Fruit fly (Drosophila melanogaster) whole organism, embryonic: ENCODE measurements around the gene rau.
A peak's percentile ranks its signal among the peaks of the same experiment; 100 is the strongest.

Source experiments
- Asciz ChIP-seq: fragments of 200-800 bp; sonication (Bioruptor generic); optimal IDR thresholded peaks from 2 replicates; lab custom pipeline; 2017; ENCODE audit warnings: missing biosample characterization, mild to moderate bottlenecking, missing genetic modification characterization, missing genetic modification reagents
- Bdp1 ChIP-seq: fragments of 200-800 bp; sonication (Bioruptor generic); optimal IDR thresholded peaks from 3 replicates; lab custom pipeline; 2016; ENCODE audit warnings: missing biosample characterization, missing genetic modification characterization
- Bgb ChIP-seq: fragments of 200-800 bp; sonication (Bioruptor generic); IDR thresholded peaks from 2 replicates; pipeline ENCODE4 v1.3.6; 2022; ENCODE audit warnings: missing biosample characterization, missing genetic modification characterization; ENCODE audit not compliant: partially characterized antibody
- CG10431 ChIP-seq: fragments of 200-800 bp; sonication (Bioruptor generic); optimal IDR thresholded peaks from 3 replicates; lab custom pipeline; 2018; ENCODE audit warnings: missing biosample characterization, mild to moderate bottlenecking, missing genetic modification characterization
- CG10979 ChIP-seq: fragments of 200-800 bp; sonication (Bioruptor generic); optimal IDR thresholded peaks from 2 replicates; lab custom pipeline; 2018; ENCODE audit warnings: missing biosample characterization, mild to moderate bottlenecking, missing genetic modification characterization, moderate library complexity
- CG12155 ChIP-seq: fragments of 200-800 bp; sonication (Bioruptor generic); optimal IDR thresholded peaks from 3 replicates; lab custom pipeline; 2016; ENCODE audit warnings: missing biosample characterization, missing genetic modification characterization
- CG12659 ChIP-seq: fragments of 200-800 bp; sonication (Bioruptor generic); optimal IDR thresholded peaks from 3 replicates; lab custom pipeline; 2017; ENCODE audit warnings: mild to moderate bottlenecking, missing biosample characterization, missing genetic modification reagents, missing genetic modification characterization
- CG12744 ChIP-seq: fragments of 200-800 bp; sonication (Bioruptor generic); optimal IDR thresholded peaks from 2 replicates; lab custom pipeline; 2016; ENCODE audit warnings: missing biosample characterization, missing genetic modification characterization
- CG13123 ChIP-seq: fragments of 200-800 bp; sonication (Bioruptor generic); optimal IDR thresholded peaks from 2 replicates; lab custom pipeline; 2016; ENCODE audit warnings: missing biosample characterization, missing genetic modification characterization
- CG13296 ChIP-seq: fragments of 200-800 bp; sonication (Bioruptor generic); optimal IDR thresholded peaks from 3 replicates; lab custom pipeline; 2018; ENCODE audit warnings: missing biosample characterization, mild to moderate bottlenecking, missing genetic modification characterization
- CG13775 ChIP-seq: fragments of 200-800 bp; sonication (Bioruptor generic); optimal IDR thresholded peaks from 3 replicates; lab custom pipeline; 2017; ENCODE audit warnings: missing biosample characterization, mild to moderate bottlenecking, missing genetic modification characterization
- CG1603 ChIP-seq: fragments of 200-800 bp; sonication (Bioruptor generic); optimal IDR thresholded peaks from 2 replicates; lab custom pipeline; 2019; ENCODE audit warnings: missing biosample characterization, mild to moderate bottlenecking, missing genetic modification characterization, moderate library complexity
- CG2120 ChIP-seq: fragments of 200-800 bp; sonication (Bioruptor generic); optimal IDR thresholded peaks from 3 replicates; lab custom pipeline; 2016; ENCODE audit warnings: missing biosample characterization, missing genetic modification characterization
- CG2712 ChIP-seq: fragments of 200-800 bp; optimal IDR thresholded peaks from 3 replicates; lab custom pipeline; 2019; ENCODE audit warnings: missing biosample characterization, mild to moderate bottlenecking, missing genetic modification characterization, moderate library complexity
- CG31441 ChIP-seq: fragments of 200-800 bp; sonication (Bioruptor generic); IDR thresholded peaks from 2 replicates; pipeline ENCODE4 v1.3.6; 2022; ENCODE audit warnings: missing biosample characterization, missing genetic modification characterization
- CG4424 ChIP-seq: fragments of 200-800 bp; sonication (Bioruptor generic); optimal IDR thresholded peaks from 3 replicates; lab custom pipeline; 2016; ENCODE audit warnings: missing biosample characterization, missing genetic modification characterization
- CG4730 ChIP-seq: fragments of 200-800 bp; sonication (Bioruptor generic); IDR thresholded peaks from 2 replicates; pipeline ENCODE4 v1.3.6; 2022; ENCODE audit warnings: missing biosample characterization, missing genetic modification characterization
- CG5245 ChIP-seq: fragments of 200-800 bp; sonication (Bioruptor generic); optimal IDR thresholded peaks from 3 replicates; lab custom pipeline; 2016; ENCODE audit warnings: missing biosample characterization, missing genetic modification characterization
- CG6813 ChIP-seq: fragments of 200-800 bp; sonication (Bioruptor generic); optimal IDR thresholded peaks from 2 replicates; lab custom pipeline; 2017; ENCODE audit warnings: missing biosample characterization, missing genetic modification characterization, mild to moderate bottlenecking, moderate library complexity, missing genetic modification reagents
- CG8924 ChIP-seq: fragments of 200-800 bp; optimal IDR thresholded peaks from 3 replicates; lab custom pipeline; 2019; ENCODE audit warnings: missing biosample characterization, mild to moderate bottlenecking, missing genetic modification characterization, moderate library complexity
- CG9817 ChIP-seq: fragments of 200-800 bp; sonication (Bioruptor generic); optimal IDR thresholded peaks from 2 replicates; lab custom pipeline; 2018; ENCODE audit warnings: missing biosample characterization, mild to moderate bottlenecking, missing genetic modification characterization, moderate library complexity
- CHES-1-like ChIP-seq: fragments of 200-800 bp; sonication (Bioruptor generic); optimal IDR thresholded peaks from 2 replicates; lab custom pipeline; 2016; ENCODE audit warnings: missing biosample characterization, missing genetic modification characterization
- CoRest ChIP-seq: fragments of 200-800 bp; sonication (Bioruptor generic); optimal IDR thresholded peaks from 3 replicates; lab custom pipeline; 2018; ENCODE audit warnings: missing biosample characterization, mild to moderate bottlenecking, missing genetic modification characterization, moderate library complexity
- Dll ChIP-seq: fragments of 200-800 bp; sonication (Bioruptor generic); IDR thresholded peaks from 4 replicates; pipeline ENCODE4 v1.3.6; 2022; ENCODE audit warnings: missing biosample characterization, missing genetic modification characterization; ENCODE audit not compliant: partially characterized antibody
- Fer1 ChIP-seq: fragments of 200-800 bp; sonication (Bioruptor generic); optimal IDR thresholded peaks from 2 replicates; lab custom pipeline; 2017; ENCODE audit warnings: missing biosample characterization, mild to moderate bottlenecking, missing genetic modification characterization
- GATAe ChIP-seq: fragments of 200-800 bp; sonication (Bioruptor generic); conservative IDR thresholded peaks from 2 replicates; pipeline ENCODE4 v1.3.6; 2022; ENCODE audit warnings: missing biosample characterization, missing genetic modification characterization
- HLH4C ChIP-seq: fragments of 200-800 bp; sonication (Bioruptor generic); IDR thresholded peaks from 3 replicates; pipeline ENCODE4 v1.3.6; 2022; ENCODE audit warnings: missing biosample characterization, missing genetic modification characterization; ENCODE audit not compliant: partially characterized antibody
- Hmx ChIP-seq: fragments of 200-800 bp; sonication (Bioruptor generic); optimal IDR thresholded peaks from 2 replicates; lab custom pipeline; 2016; ENCODE audit warnings: missing biosample characterization, missing genetic modification characterization
- Neu2 ChIP-seq: fragments of 200-800 bp; sonication (Bioruptor generic); optimal IDR thresholded peaks from 3 replicates; lab custom pipeline; 2016; ENCODE audit warnings: missing biosample characterization, missing genetic modification characterization, borderline replicate concordance
- Nf-YA ChIP-seq: fragments of 200-800 bp; sonication (Bioruptor generic); IDR thresholded peaks from 2 replicates; pipeline ENCODE4 v1.3.6; 2022; ENCODE audit warnings: missing biosample characterization, missing genetic modification characterization
- Optix ChIP-seq: fragments of 200-800 bp; sonication (Bioruptor generic); IDR thresholded peaks from 3 replicates; pipeline ENCODE4 v1.3.6; 2022; ENCODE audit warnings: missing biosample characterization, missing genetic modification characterization
- Pdp1 ChIP-seq, 2 experiments: fragments of 200-800 bp; sonication (Bioruptor generic); optimal IDR thresholded peaks; 3 replicates each; lab custom pipeline; 2016; ENCODE audit warnings: missing biosample characterization in 2 of 2, missing genetic modification characterization in 2 of 2, mild to moderate bottlenecking in 1 of 2, moderate library complexity in 1 of 2
- Side ChIP-seq: fragments of 200-800 bp; sonication (Bioruptor generic); optimal IDR thresholded peaks from 2 replicates; lab custom pipeline; 2016; ENCODE audit warnings: missing biosample characterization, missing genetic modification characterization
- cas ChIP-seq: fragments of 200-800 bp; sonication (Bioruptor generic); IDR thresholded peaks from 2 replicates; pipeline ENCODE4 v1.3.6; 2022; ENCODE audit warnings: missing biosample characterization, missing genetic modification characterization
- dm ChIP-seq: fragments of 200-800 bp; sonication (Bioruptor generic); optimal IDR thresholded peaks from 3 replicates; lab custom pipeline; 2016; ENCODE audit warnings: missing biosample characterization, missing genetic modification characterization
- dmrt99B ChIP-seq: fragments of 200-800 bp; sonication (Bioruptor generic); optimal IDR thresholded peaks from 2 replicates; lab custom pipeline; 2018; ENCODE audit warnings: missing biosample characterization, mild to moderate bottlenecking, missing genetic modification characterization, moderate library complexity
- ems ChIP-seq: fragments of 200-800 bp; sonication (Bioruptor generic); optimal IDR thresholded peaks from 3 replicates; lab custom pipeline; 2016; ENCODE audit warnings: missing biosample characterization, missing genetic modification characterization
- gce ChIP-seq: fragments of 200-800 bp; sonication (Bioruptor generic); IDR thresholded peaks from 3 replicates; pipeline ENCODE4 v1.3.6; 2022; ENCODE audit warnings: missing biosample characterization, missing genetic modification characterization
- grn ChIP-seq: fragments of 200-800 bp; sonication (Bioruptor generic); optimal IDR thresholded peaks from 3 replicates; lab custom pipeline; 2017; ENCODE audit warnings: missing biosample characterization, missing genetic modification characterization
- gro ChIP-seq: fragments of 200-800 bp; sonication (Bioruptor generic); optimal IDR thresholded peaks from 2 replicates; lab custom pipeline; 2016; ENCODE audit warnings: missing biosample characterization, missing genetic modification characterization
- hb ChIP-seq: fragments of 200-800 bp; sonication (Bioruptor generic); IDR thresholded peaks from 3 replicates; pipeline ENCODE4 v1.3.6; 2022; ENCODE audit warnings: missing biosample characterization, missing genetic modification characterization; ENCODE audit not compliant: partially characterized antibody
- pan ChIP-seq, 4 experiments: fragments of >200 bp in 3 of 4; fragments of 200-800 bp in 1 of 4; sonication (Bioruptor generic) in 1 of 4; optimal IDR thresholded peaks in 3 of 4; IDR thresholded peaks in 1 of 4; 2 replicates each; pipeline versions ENCODE4 v1.3.6 to Lab custom; 2017 to 2022; ENCODE audit warnings: missing biosample characterization in 2 of 4, missing genetic modification characterization in 2 of 4, mixed read lengths in 1 of 4
- prd ChIP-seq, 3 experiments: fragments of >200 bp in 2 of 3; fragments of 200-800 bp in 1 of 3; sonication (Bioruptor generic) in 1 of 3; optimal IDR thresholded peaks in 2 of 3; IDR thresholded peaks in 1 of 3; 2 replicates in 2 of 3; 3 replicates in 1 of 3; pipeline versions ENCODE4 v1.3.6 to Lab custom; 2017 to 2022; ENCODE audit warnings: missing biosample characterization in 1 of 3, missing genetic modification characterization in 1 of 3
- schlank ChIP-seq: fragments of 200-800 bp; sonication (Bioruptor generic); optimal IDR thresholded peaks from 2 replicates; lab custom pipeline; 2018; ENCODE audit warnings: missing biosample characterization, mild to moderate bottlenecking, missing genetic modification characterization
- tgo ChIP-seq: fragments of 200-800 bp; sonication (Bioruptor generic); IDR thresholded peaks from 3 replicates; pipeline ENCODE4 v1.3.6; 2022; ENCODE audit warnings: missing biosample characterization, missing genetic modification characterization
- tio ChIP-seq: fragments of 200-800 bp; sonication (Bioruptor generic); optimal IDR thresholded peaks from 2 replicates; lab custom pipeline; 2017; ENCODE audit warnings: missing biosample characterization, missing genetic modification characterization, inconsistent platforms
- vfl ChIP-seq: fragments of 200-800 bp; sonication (Bioruptor generic); optimal IDR thresholded peaks from 2 replicates; lab custom pipeline; 2016; ENCODE audit warnings: missing biosample characterization, missing genetic modification characterization
- wor ChIP-seq: fragments of 200-800 bp; sonication (Bioruptor generic); IDR thresholded peaks from 2 replicates; pipeline ENCODE4 v1.3.6; 2022; ENCODE audit warnings: missing biosample characterization, missing genetic modification characterization

Gene rau

DNA sequence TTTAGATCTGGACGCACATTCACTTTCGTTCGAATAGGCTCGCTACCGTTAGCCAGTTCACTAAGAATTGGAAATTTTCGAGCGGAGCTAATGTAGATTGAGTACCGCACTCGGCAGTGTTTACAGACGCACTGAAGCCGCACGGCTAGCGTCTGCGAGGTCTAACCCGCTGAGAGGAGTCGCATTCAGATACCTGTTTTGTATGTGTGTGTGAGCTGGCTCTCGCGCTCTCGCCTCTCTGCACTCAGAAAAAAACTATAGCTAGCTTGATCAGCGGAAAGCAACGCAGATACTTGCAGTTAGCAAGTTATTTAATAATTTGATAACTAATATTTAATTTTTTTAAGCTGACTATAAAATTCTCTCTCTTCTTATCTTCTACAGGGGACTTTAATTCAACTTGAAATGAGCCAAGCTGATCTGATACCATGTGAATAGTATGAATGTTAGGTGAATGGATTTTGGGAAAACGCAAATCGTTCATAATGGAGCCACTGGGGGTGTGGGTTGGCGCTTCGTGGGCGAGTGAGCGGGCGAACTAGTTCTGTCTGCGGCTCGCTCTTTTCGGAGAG, at the start of gene rau (continued):
- TF ChIP-seq schlank (peak; percentile 3), wor (GFP tag; lab: Robert Waterston, UW) (no peak), CG13123 (GFP tag; lab: Kevin White, UChicago) (peak; percentile 40), tio (peak; percentile 66), Hmx (GFP tag; lab: Kevin White, UChicago) (peak; percentile 25), CG13775 (GFP tag; lab: Kevin White, UChicago) (peak; percentile 69), CG12744 (GFP tag; lab: Kevin White, UChicago) (no peak), CG9817 (tag; lab: Kevin White, UChicago) (peak; percentile 65), CHES-1-like (GFP tag; lab: Kevin White, UChicago) (peak; percentile 35), Neu2 (no peak), CG2712 (peak; percentile 91), CG4424 (GFP tag; lab: Kevin White, UChicago) (peak; percentile 75), CG6813 (GFP tag; lab: Kevin White, UChicago) (peak; percentile 42), vfl (GFP tag; lab: Kevin White, UChicago) (peak; percentile 23), CG10979 (peak; percentile 81), CG1603 (peak; percentile 34), CG5245 (GFP tag; lab: Kevin White, UChicago) (peak; percentile 29), tgo (GFP tag; lab: Robert Waterston, UW) (peak; percentile 40; the same call in 1 of the 3 replicates), ems (GFP tag; lab: Kevin White, UChicago) (peak; percentile 49), CG4730 (GFP tag; lab: Robert Waterston, UW) (peak; percentile 49; the same call in 1 of the 2 replicates), Pdp1 (GFP tag; optimal IDR thresholded peaks at IDR 0.05; lab: Kevin White, UChicago) (peak; percentile 30 to 39), CG2120 (peak; percentile 74), cas (no peak), CG8924 (peak; percentile 84), GATAe (GFP tag; lab: Robert Waterston, UW) (peak; percentile 26; the same call in 1 of the 2 replicates), CG13296 (peak; percentile 75), Side (GFP tag; lab: Kevin White, UChicago) (no peak), Fer1 (GFP tag; lab: Kevin White, UChicago) (peak; percentile 83), Dll (GFP tag; lab: Robert Waterston, UW) (peak; percentile 28; the same call in 1 of the 4 replicates), CG31441 (GFP tag; lab: Robert Waterston, UW) (peak; percentile 83), CG12659 (GFP tag; lab: Kevin White, UChicago) (peak; percentile 74), Bdp1 (GFP tag; lab: Kevin White, UChicago) (peak; percentile 43), Nf-YA (GFP tag; lab: Robert Waterston, UW) (no peak), prd (optimal IDR thresholded peaks at IDR 0.05; lab: Kevin White, UChicago) (no peak), prd (GFP tag; IDR thresholded peaks at IDR 0.05; lab: Robert Waterston, UW) (peak; percentile 81), hb (GFP tag; lab: Robert Waterston, UW) (no peak), grn (GFP tag; lab: Kevin White, UChicago) (no peak), Asciz (GFP tag; lab: Kevin White, UChicago) (peak; percentile 44), pan (optimal IDR thresholded peaks at IDR 0.05; lab: Kevin White, UChicago) (no peak), pan (GFP tag; optimal IDR thresholded peaks at IDR 0.05 in 1 of 2, IDR thresholded peaks at IDR 0.05 in 1 of 2) (peak in 1 of 2 experiments; percentile 56), gce (GFP tag; lab: Robert Waterston, UW) (0 out of 3 replicates have a peak, but pooled peaks have one; percentile 39), dmrt99B (tag; lab: Kevin White, UChicago) (peak; percentile 83), gro (GFP tag; lab: Kevin White, UChicago) (peak; percentile 14), CG10431 (peak; percentile 1), CoRest (tag; lab: Kevin White, UChicago) (peak; percentile 73), Optix (GFP tag; lab: Robert Waterston, UW) (no peak; the same call in 1 of the 3 replicates), Bgb (GFP tag; lab: Robert Waterston, UW) (peak; percentile 44; the same call in 1 of the 2 replicates), CG12155 (GFP tag; lab: Kevin White, UChicago) (peak; percentile 68), HLH4C (GFP tag; lab: Robert Waterston, UW) (0 out of 3 replicates have a peak, but pooled peaks have one; percentile 13), dm (GFP tag; lab: Kevin White, UChicago) (peak; percentile 3)
